Worm (Caenorhabditis elegans): ENCODE measurements around the gene R12C12.5.
A peak's percentile ranks its signal among the peaks of the same experiment; 100 is the strongest.

R12C12.5 gene

ce11 chrII:6047639-6048159 lies 2.8 kb upstream of the R12C12.5 start, which contains the start of the genes R12C12.6 and ran-5 (continued):
- TF ChIP-seq F52B5.7 (tag; optimal IDR thresholded peaks at IDR 0.05) (no peak), mcd-1 (GFP tag; IDR thresholded peaks at IDR 0.05) (peak; percentile 84), hmg-20 (GFP tag; IDR thresholded peaks at IDR 0.05) (peak; percentile 66; the same call in 1 of the 2 replicates), Y53F4B.3 (GFP tag; IDR thresholded peaks at IDR 0.05) (no peak), zim-3 (tag; optimal IDR thresholded peaks at IDR 0.05) (no peak), pha-4 (tag; optimal IDR thresholded peaks at IDR 0.05) (peak; percentile 72), nfyb-1 (GFP tag; IDR thresholded peaks at IDR 0.05) (peak; percentile 70; the same call in 1 of the 2 replicates), snpc-1.1 (tag; optimal IDR thresholded peaks at IDR 0.05; ENCODE audit: insufficient read depth) (no peak), hlh-12 (tag; optimal IDR thresholded peaks at IDR 0.05) (no peak), Y67H2A.10 (GFP tag; conservative IDR thresholded peaks at IDR 0.05) (no peak), K11D2.4 (GFP tag; IDR thresholded peaks at IDR 0.05) (peak; percentile 79), him-1 (tag; optimal IDR thresholded peaks at IDR 0.05) (peak; percentile 41), madf-10 (tag; optimal IDR thresholded peaks at IDR 0.05) (no peak), nhr-80 (tag; optimal IDR thresholded peaks at IDR 0.05) (peak; percentile 46), snpc-3.4 (tag; optimal IDR thresholded peaks at IDR 0.05) (peak; percentile 77), lsl-1 (GFP tag; optimal IDR thresholded peaks at IDR 0.05) (peak; percentile 72), egrh-3 (GFP tag; IDR thresholded peaks at IDR 0.05) (no peak), F55B11.4 (tag; optimal IDR thresholded peaks at IDR 0.05; ENCODE audit: borderline replicate concordance, insufficient read depth) (no peak), ceh-58 (GFP tag; IDR thresholded peaks at IDR 0.05) (no peak), egl-18 (GFP tag; IDR thresholded peaks at IDR 0.05) (no peak), gei-17 (GFP tag; optimal IDR thresholded peaks at IDR 0.05) (peak; percentile 17), attf-6 (GFP tag; IDR thresholded peaks at IDR 0.05) (no peak), dpff-1 (tag; optimal IDR thresholded peaks at IDR 0.05) (no peak), attf-3 (GFP tag; conservative IDR thresholded peaks at IDR 0.05) (peak; percentile 62; the same call in 1 of the 2 replicates), mxl-1 (tag; optimal IDR thresholded peaks at IDR 0.05) (no peak), chd-7 (tag; optimal IDR thresholded peaks at IDR 0.05) (peak; percentile 21), ztf-3 (GFP tag; optimal IDR thresholded peaks at IDR 0.05) (no peak), efl-1 (GFP tag; optimal IDR thresholded peaks at IDR 0.05) (peak; percentile 11), ceh-79 (tag; optimal IDR thresholded peaks at IDR 0.05) (no peak), sdz-38 (tag; optimal IDR thresholded peaks at IDR 0.05) (no peak), unc-130 (GFP tag; optimal IDR thresholded peaks at IDR 0.05) (peak; percentile 11), repo-1 (tag; optimal IDR thresholded peaks at IDR 0.05) (peak; percentile 73), madf-3 (GFP tag; IDR thresholded peaks at IDR 0.05) (no peak), sptf-2 (GFP tag; optimal IDR thresholded peaks at IDR 0.05) (no peak), Y95B8A.8 (GFP tag; IDR thresholded peaks at IDR 0.05) (no peak; the same call in 1 of the 2 replicates), C06A6.2 (GFP tag; conservative IDR thresholded peaks at IDR 0.05) (peak; percentile 50; the same call in 1 of the 2 replicates), akir-1 (GFP tag; optimal IDR thresholded peaks at IDR 0.05) (no peak), F23B12.7 (tag; optimal IDR thresholded peaks at IDR 0.05; ENCODE audit: insufficient read depth) (peak; percentile 32), hrde-1 (tag; optimal IDR thresholded peaks at IDR 0.05; ENCODE audit: borderline replicate concordance) (no peak), lin-26 (GFP tag; IDR thresholded peaks at IDR 0.05) (no peak), madf-8 (GFP tag; conservative IDR thresholded peaks at IDR 0.05) (peak; percentile 61; the same call in 1 of the 2 replicates), nhr-90 (tag; optimal IDR thresholded peaks at IDR 0.05) (no peak), ztf-25 (GFP tag; IDR thresholded peaks at IDR 0.05) (no peak), B0019.2 (GFP tag; conservative IDR thresholded peaks at IDR 0.05) (no peak)

Measured in whole organism, young adult.